In the genomic region with DNA sequence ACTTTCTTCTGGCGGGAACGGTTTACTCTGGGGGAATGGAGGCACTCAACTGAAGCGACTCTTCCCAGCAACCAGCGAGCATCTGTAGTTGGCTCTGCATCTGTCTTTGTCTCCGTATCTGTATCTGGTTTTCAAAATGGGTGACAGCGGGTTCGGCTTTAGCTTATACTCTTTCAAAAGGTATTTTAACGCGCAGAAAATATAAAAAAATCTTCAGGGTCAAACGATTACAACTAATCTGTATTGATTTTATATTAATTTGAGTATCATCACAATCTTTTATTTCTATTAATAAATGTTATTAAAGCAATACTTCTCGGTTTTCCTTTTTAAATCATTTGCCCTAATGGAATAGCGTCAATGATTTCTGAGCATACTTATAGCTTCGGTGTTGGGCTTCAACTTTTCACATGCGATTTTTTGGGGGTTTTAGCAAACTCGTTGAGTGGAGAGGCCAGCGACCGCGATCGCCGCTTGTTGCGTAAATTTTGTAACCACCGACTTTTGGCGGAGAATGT, we compare ENCODE assay signal across 4 fruit fly cellular contexts.
TF ChIP-seq lines count a peak whose summit lies in the region.

TSS of gene ImpE3 (minus strand) at position 51 of the 518 bp plus-strand sequence.

- TF ChIP-seq CTCF in whole organism, embryonic (GFP tag; optimal IDR thresholded peaks at IDR 0.05; lab: Kevin White, UChicago), result no peak

TF ChIP-seq in whole organism, embryonic, 481 proteins besides CTCF, POLR2A, EP300 and RAD21:
- TF ChIP-seq corto (GFP tag; optimal IDR thresholded peaks at IDR 0.05; lab: Kevin White, UChicago) (peak; percentile 23), Abd-B (GFP tag; optimal IDR thresholded peaks at IDR 0.05; lab: Kevin White, UChicago) (no peak), D19A (tag; optimal IDR thresholded peaks at IDR 0.05; lab: Kevin White, UChicago) (peak; percentile 82), wek (GFP tag; optimal IDR thresholded peaks at IDR 0.05; lab: Kevin White, UChicago) (no peak), Rfx (GFP tag; IDR thresholded peaks at IDR 0.05; lab: Robert Waterston, UW) (0 out of 2 replicates have a peak, but pooled peaks have one; percentile 10), Sox100B (GFP tag; optimal IDR thresholded peaks at IDR 0.05; lab: Kevin White, UChicago) (no peak), CG10267 (tag; optimal IDR thresholded peaks at IDR 0.05; lab: Kevin White, UChicago) (no peak), CG6813 (GFP tag; optimal IDR thresholded peaks at IDR 0.05; lab: Kevin White, UChicago) (no peak), gem (tag; optimal IDR thresholded peaks at IDR 0.05; lab: Kevin White, UChicago) (peak; percentile 32), CG7987 (GFP tag; optimal IDR thresholded peaks at IDR 0.05; lab: Kevin White, UChicago) (no peak), lbe (GFP tag; optimal IDR thresholded peaks at IDR 0.05; lab: Kevin White, UChicago) (peak; percentile 66), CG1602 (GFP tag; optimal IDR thresholded peaks at IDR 0.05; lab: Kevin White, UChicago) (no peak)

TF ChIP-seq in whole organism, prepupa, 60 proteins besides CTCF, POLR2A, EP300 and RAD21 (continues in another document):
- peak; percentile 84 for TF ChIP-seq esn (GFP tag; optimal IDR thresholded peaks at IDR 0.05; lab: Kevin White, UChicago)
- TF ChIP-seq salr (GFP tag; optimal IDR thresholded peaks at IDR 0.05; lab: Kevin White, UChicago), result no peak
- TF ChIP-seq net (GFP tag; optimal IDR thresholded peaks at IDR 0.05; lab: Kevin White, UChicago), result peak; percentile 30
- TF ChIP-seq Eip78C (GFP tag; lab: Kevin White, UChicago), result peak; percentile 87
- peak; percentile 55 for TF ChIP-seq CG6276 (GFP tag; optimal IDR thresholded peaks at IDR 0.05; lab: Kevin White, UChicago)
- peak; percentile 21 for TF ChIP-seq CG8319 (GFP tag; optimal IDR thresholded peaks at IDR 0.05; lab: Kevin White, UChicago)
- peak; percentile 57 for TF ChIP-seq CG3919 (GFP tag; optimal IDR thresholded peaks at IDR 0.05; lab: Kevin White, UChicago)
- no peak for TF ChIP-seq CG16779 (tag; optimal IDR thresholded peaks at IDR 0.05; lab: Kevin White, UChicago)
- peak; percentile 81 for TF ChIP-seq lz (GFP tag; optimal IDR thresholded peaks at IDR 0.05; lab: Kevin White, UChicago)
- peak; percentile 29 for TF ChIP-seq Sox15 (GFP tag; optimal IDR thresholded peaks at IDR 0.05; lab: Kevin White, UChicago)
- 0 out of 3 replicates have a peak, but pooled peaks have one; percentile 9 for TF ChIP-seq CG6163 (GFP tag; IDR thresholded peaks at IDR 0.05; lab: Robert Waterston, UW)
- peak; percentile 41; the same call in 2 of the 3 replicates for TF ChIP-seq CG8119 (GFP tag; IDR thresholded peaks at IDR 0.05; lab: Robert Waterston, UW)
- TF ChIP-seq Met (GFP tag; optimal IDR thresholded peaks at IDR 0.05; lab: Kevin White, UChicago), result peak; percentile 82
- TF ChIP-seq CG6792 (GFP tag; optimal IDR thresholded peaks at IDR 0.05; lab: Kevin White, UChicago), result peak; percentile 45
- TF ChIP-seq CG6808 (GFP tag; optimal IDR thresholded peaks at IDR 0.05; lab: Kevin White, UChicago), result peak; percentile 37
- TF ChIP-seq CG15336 (GFP tag; IDR thresholded peaks at IDR 0.05; lab: Robert Waterston, UW), result no peak
- TF ChIP-seq CG1621 (tag; optimal IDR thresholded peaks at IDR 0.05; lab: Kevin White, UChicago), result no peak
- TF ChIP-seq Blimp-1 (GFP tag; optimal IDR thresholded peaks at IDR 0.05; lab: Kevin White, UChicago), result no peak
- peak; percentile 65 for TF ChIP-seq CG34406 (GFP tag; optimal IDR thresholded peaks at IDR 0.05; lab: Kevin White, UChicago)
- TF ChIP-seq Eip93F (GFP tag; optimal IDR thresholded peaks at IDR 0.05; lab: Kevin White, UChicago), result peak; percentile 86
- TF ChIP-seq pdm3 (GFP tag; optimal IDR thresholded peaks at IDR 0.05; lab: Kevin White, UChicago), result peak; percentile 58
- TF ChIP-seq Ets21C (GFP tag; optimal IDR thresholded peaks at IDR 0.05; lab: Kevin White, UChicago), result peak; percentile 44
- peak; percentile 51 for TF ChIP-seq Hr39 (GFP tag; optimal IDR thresholded peaks at IDR 0.05; lab: Kevin White, UChicago)
- TF ChIP-seq achi (GFP tag; optimal IDR thresholded peaks at IDR 0.05; lab: Kevin White, UChicago), result peak; percentile 53

TF ChIP-seq in whole organism, pupa, 21 proteins besides CTCF, POLR2A, EP300 and RAD21:
- TF ChIP-seq Pif1A (GFP tag; optimal IDR thresholded peaks at IDR 0.05; lab: Kevin White, UChicago) (peak; percentile 43), CG14655 (GFP tag; optimal IDR thresholded peaks at IDR 0.05; lab: Kevin White, UChicago) (peak; percentile 41), CG4496 (GFP tag; IDR thresholded peaks at IDR 0.05; lab: Robert Waterston, UW) (no peak), fd96Ca (GFP tag; IDR thresholded peaks at IDR 0.05; lab: Robert Waterston, UW) (no peak), CG34367 (tag; optimal IDR thresholded peaks at IDR 0.05; lab: Kevin White, UChicago) (no peak), EcR (GFP tag; optimal IDR thresholded peaks at IDR 0.05; lab: Kevin White, UChicago) (peak; percentile 32), CG13204 (GFP tag; optimal IDR thresholded peaks at IDR 0.05; lab: Kevin White, UChicago) (no peak), CG8159 (tag; optimal IDR thresholded peaks at IDR 0.05; lab: Kevin White, UChicago) (peak; percentile 36), CG15710 (tag; optimal IDR thresholded peaks at IDR 0.05; lab: Kevin White, UChicago) (peak; percentile 36), Pif1B (GFP tag; optimal IDR thresholded peaks at IDR 0.05; lab: Kevin White, UChicago) (peak; percentile 36), CG9948 (tag; optimal IDR thresholded peaks at IDR 0.05; lab: Kevin White, UChicago) (no peak), CG10348 (GFP tag; IDR thresholded peaks at IDR 0.05; lab: Robert Waterston, UW) (no peak), Snoo (tag; optimal IDR thresholded peaks at IDR 0.05; lab: Kevin White, UChicago) (peak; percentile 72), CG32121 (GFP tag; IDR thresholded peaks at IDR 0.05; lab: Robert Waterston, UW) (no peak), CG12605 (GFP tag; IDR thresholded peaks at IDR 0.05; lab: Robert Waterston, UW) (no peak), gl (tag; optimal IDR thresholded peaks at IDR 0.05; lab: Kevin White, UChicago) (no peak), D1 (tag; optimal IDR thresholded peaks at IDR 0.05; lab: Kevin White, UChicago) (no peak), CG17806 (tag; optimal IDR thresholded peaks at IDR 0.05; lab: Kevin White, UChicago) (peak; percentile 25), rn (GFP tag; IDR thresholded peaks at IDR 0.05; lab: Robert Waterston, UW) (no peak), Ets98B (GFP tag; IDR thresholded peaks at IDR 0.05; lab: Robert Waterston, UW) (peak; percentile 20; the same call in 1 of the 2 replicates), CG8301 (tag; optimal IDR thresholded peaks at IDR 0.05; lab: Kevin White, UChicago) (peak; percentile 61)

TF ChIP-seq in whole organism, wandering third instar larva, 38 proteins besides CTCF, POLR2A, EP300 and RAD21 (continues in another document):
- peak; percentile 91 for TF ChIP-seq woc (GFP tag; optimal IDR thresholded peaks at IDR 0.05; lab: Kevin White, UChicago)
- TF ChIP-seq jim (GFP tag; optimal IDR thresholded peaks at IDR 0.05; lab: Kevin White, UChicago), result no peak
- no peak for TF ChIP-seq Abd-B (GFP tag; optimal IDR thresholded peaks at IDR 0.05; lab: Kevin White, UChicago)
- no peak for TF ChIP-seq Hr78 (GFP tag; optimal IDR thresholded peaks at IDR 0.05; lab: Kevin White, UChicago)
- no peak for TF ChIP-seq dsf (GFP tag; optimal IDR thresholded peaks at IDR 0.05; lab: Kevin White, UChicago; ENCODE audit: borderline replicate concordance)
- no peak for TF ChIP-seq Hnf4 (GFP tag; optimal IDR thresholded peaks at IDR 0.05; lab: Kevin White, UChicago)
- peak; percentile 2 for TF ChIP-seq Rel (GFP tag; optimal IDR thresholded peaks at IDR 0.05; lab: Kevin White, UChicago)
- TF ChIP-seq Rel (tag; optimal IDR thresholded peaks at IDR 0.05; lab: Kevin White, UChicago), result peak; percentile 96
- TF ChIP-seq N (GFP tag; optimal IDR thresholded peaks at IDR 0.05; lab: Kevin White, UChicago), result no peak
- TF ChIP-seq CG9705 (GFP tag; optimal IDR thresholded peaks at IDR 0.05; lab: Kevin White, UChicago), result peak; percentile 46
- TF ChIP-seq psq (GFP tag; optimal IDR thresholded peaks at IDR 0.05; lab: Kevin White, UChicago), result peak; percentile 61
- TF ChIP-seq HLH106 (tag; optimal IDR thresholded peaks at IDR 0.05; lab: Kevin White, UChicago), result peak; percentile 74
- no peak for TF ChIP-seq Dif (GFP tag; optimal IDR thresholded peaks at IDR 0.05; lab: Kevin White, UChicago; ENCODE audit: partially characterized antibody)
- TF ChIP-seq tai (GFP tag; optimal IDR thresholded peaks at IDR 0.05; lab: Kevin White, UChicago), result no peak
- no peak for TF ChIP-seq Myc (optimal IDR thresholded peaks at IDR 0.05; lab: Kevin White, UChicago)
- TF ChIP-seq CG32264 (GFP tag; optimal IDR thresholded peaks at IDR 0.05; lab: Kevin White, UChicago), result peak; percentile 14
- TF ChIP-seq Sp1 (GFP tag; optimal IDR thresholded peaks at IDR 0.05; lab: Kevin White, UChicago), result peak; percentile 80
- peak; percentile 30 for TF ChIP-seq dmrt93B (GFP tag; optimal IDR thresholded peaks at IDR 0.05; lab: Kevin White, UChicago)
- TF ChIP-seq sage (GFP tag; optimal IDR thresholded peaks at IDR 0.05; lab: Kevin White, UChicago), result peak; percentile 63
- peak; percentile 59 for TF ChIP-seq ey (GFP tag; optimal IDR thresholded peaks at IDR 0.05; lab: Kevin White, UChicago)
- no peak for TF ChIP-seq pan (optimal IDR thresholded peaks at IDR 0.05; lab: Kevin White, UChicago)
- no peak for TF ChIP-seq dl (GFP tag; optimal IDR thresholded peaks at IDR 0.05; lab: Kevin White, UChicago; ENCODE audit: insufficient read depth in 1 of 2, partially characterized antibody in 2 of 2)
- TF ChIP-seq sv (GFP tag; optimal IDR thresholded peaks at IDR 0.05; lab: Kevin White, UChicago), result no peak
- no peak for TF ChIP-seq Dfd (GFP tag; optimal IDR thresholded peaks at IDR 0.05; lab: Kevin White, UChicago)
- peak in 1 of 2 experiments; percentile 76 for TF ChIP-seq foxo (GFP tag; optimal IDR thresholded peaks at IDR 0.05; lab: Kevin White, UChicago)
- TF ChIP-seq lola (GFP tag; optimal IDR thresholded peaks at IDR 0.05; lab: Kevin White, UChicago), result no peak
- TF ChIP-seq Mio (GFP tag; optimal IDR thresholded peaks at IDR 0.05; lab: Kevin White, UChicago), result no peak
- peak; percentile 66 for TF ChIP-seq rgr (GFP tag; optimal IDR thresholded peaks at IDR 0.05; lab: Kevin White, UChicago)
- TF ChIP-seq h (GFP tag; optimal IDR thresholded peaks at IDR 0.05; lab: Kevin White, UChicago), result peak; percentile 75
- no peak for TF ChIP-seq Vsx2 (GFP tag; optimal IDR thresholded peaks at IDR 0.05; lab: Kevin White, UChicago; ENCODE audit: partially characterized antibody)
- no peak for TF ChIP-seq GATAd (GFP tag; optimal IDR thresholded peaks at IDR 0.05; lab: Kevin White, UChicago)
- TF ChIP-seq brk (GFP tag; optimal IDR thresholded peaks at IDR 0.05; lab: Kevin White, UChicago), result no peak
- peak; percentile 63 for TF ChIP-seq OdsH (GFP tag; optimal IDR thresholded peaks at IDR 0.05; lab: Kevin White, UChicago)
- TF ChIP-seq CrebA (GFP tag; optimal IDR thresholded peaks at IDR 0.05; lab: Kevin White, UChicago; ENCODE audit: borderline replicate concordance), result no peak
- TF ChIP-seq Jra (GFP tag; optimal IDR thresholded peaks at IDR 0.05; lab: Kevin White, UChicago), result no peak

Comparison
In these comparisons a context has a peak if more than half of its experiments do, and no peak if none do; other contexts are left out.
1. Of the 7 proteins assayed by ChIP-seq in both whole organism, embryonic and whole organism, prepupa: peak only in whole organism, embryonic: none; only in whole organism, prepupa: CG6854, Hr39 and Sox102F; in both: none; in neither: 4.